Worm (Caenorhabditis elegans) whole organism, young adult: ENCODE measurements around the gene ZK938.1.

Source experiments
- F39B2.1 ChIP-seq: fragments of 200-800 bp; sonication (Bioruptor generic); IDR thresholded peaks from 2 replicates; pipeline ENCODE4 v1.3.6; 2022; ENCODE audit warnings: missing genetic modification reagents, missing genetic modification characterization, missing compliant biosample characterization
- T07F8.4 ChIP-seq: sonication (generic microtip); optimal IDR thresholded peaks from 2 replicates; lab custom pipeline; 2016; ENCODE audit warnings: mild to moderate bottlenecking, missing genetic modification characterization, moderate library complexity, missing compliant biosample characterization
- Y53F4B.3 ChIP-seq: fragments of 200-800 bp; sonication (Bioruptor generic); IDR thresholded peaks from 2 replicates; pipeline ENCODE4 v1.3.6; 2022; ENCODE audit warnings: missing genetic modification reagents, missing genetic modification characterization, missing compliant biosample characterization
- Y67H2A.10 ChIP-seq: fragments of 200-800 bp; sonication (Bioruptor generic); conservative IDR thresholded peaks from 2 replicates; pipeline ENCODE4 v1.3.6; 2022; ENCODE audit warnings: missing genetic modification reagents, missing genetic modification characterization, missing compliant biosample characterization
- Y95B8A.8 ChIP-seq: fragments of 200-800 bp; sonication (Bioruptor generic); IDR thresholded peaks from 2 replicates; pipeline ENCODE4 v1.3.6; 2022; ENCODE audit warnings: missing genetic modification reagents, missing genetic modification characterization, missing compliant biosample characterization
- ZK185.1 ChIP-seq: sonication (generic microtip); optimal IDR thresholded peaks from 2 replicates; lab custom pipeline; 2016; ENCODE audit warnings: mild to moderate bottlenecking, missing genetic modification characterization, missing compliant biosample characterization; ENCODE audit not compliant: poor library complexity, severe bottlenecking
- attf-5 ChIP-seq: fragments of 200-800 bp; sonication (Bioruptor generic); optimal IDR thresholded peaks from 2 replicates; lab custom pipeline; 2018; ENCODE audit warnings: mild to moderate bottlenecking, missing genetic modification characterization, missing compliant biosample characterization
- cebp-1 ChIP-seq, 2 experiments: fragments of 200-800 bp in 1 of 2; sonication (Bioruptor generic) in 1 of 2; sonication (generic microtip) in 1 of 2; IDR thresholded peaks in 1 of 2; optimal IDR thresholded peaks in 1 of 2; 2 replicates each; pipeline versions ENCODE4 v1.3.6 to Lab custom; 2017 to 2022; ENCODE audit warnings: missing compliant biosample characterization in 2 of 2, missing genetic modification characterization in 2 of 2, mild to moderate bottlenecking in 1 of 2, missing genetic modification reagents in 1 of 2, moderate library complexity in 1 of 2
- ceh-100 ChIP-seq: fragments of 200-800 bp; sonication (Bioruptor generic); IDR thresholded peaks from 2 replicates; pipeline ENCODE4 v1.3.6; 2022; ENCODE audit warnings: missing genetic modification reagents, missing genetic modification characterization, missing compliant biosample characterization
- ceh-40 ChIP-seq: fragments of 200-800 bp; sonication (Bioruptor generic); IDR thresholded peaks from 2 replicates; pipeline ENCODE4 v1.3.6; 2022; ENCODE audit warnings: missing genetic modification characterization, missing compliant biosample characterization
- chd-7 ChIP-seq: sonication (generic microtip); optimal IDR thresholded peaks from 2 replicates; lab custom pipeline; 2016; ENCODE audit warnings: mild to moderate bottlenecking, missing genetic modification characterization, moderate library complexity, missing compliant biosample characterization
- dpff-1 ChIP-seq: sonication (generic microtip); optimal IDR thresholded peaks from 2 replicates; lab custom pipeline; 2017; ENCODE audit warnings: mild to moderate bottlenecking, missing genetic modification characterization, missing compliant biosample characterization
- egl-18 ChIP-seq: fragments of 200-800 bp; sonication (Bioruptor generic); IDR thresholded peaks from 2 replicates; pipeline ENCODE4 v1.3.6; 2022; ENCODE audit warnings: missing genetic modification reagents, missing genetic modification characterization, missing compliant biosample characterization
- ekl-4 ChIP-seq: fragments of 200-800 bp; sonication (Bioruptor generic); IDR thresholded peaks from 2 replicates; pipeline ENCODE4 v1.3.6; 2022; ENCODE audit warnings: missing genetic modification reagents, missing genetic modification characterization, missing compliant biosample characterization
- fkh-3 ChIP-seq: sonication (generic microtip); optimal IDR thresholded peaks from 2 replicates; lab custom pipeline; 2016; ENCODE audit warnings: mild to moderate bottlenecking, missing genetic modification characterization, missing compliant biosample characterization
- gei-17 ChIP-seq: fragments of 200-800 bp; sonication (Bioruptor generic); optimal IDR thresholded peaks from 2 replicates; lab custom pipeline; 2018; ENCODE audit warnings: mild to moderate bottlenecking, missing genetic modification characterization, missing compliant biosample characterization
- hrde-1 ChIP-seq: sonication (generic microtip); optimal IDR thresholded peaks from 2 replicates; lab custom pipeline; 2016; ENCODE audit warnings: missing genetic modification characterization, mild to moderate bottlenecking, missing compliant biosample characterization, moderate library complexity, missing genotype, missing genetic modification reagents, borderline replicate concordance
- let-607 ChIP-seq, 2 experiments: fragments of 200-800 bp in 1 of 2; sonication (Bioruptor generic) in 1 of 2; sonication (generic microtip) in 1 of 2; optimal IDR thresholded peaks; 2 replicates each; lab custom pipeline; 2016 to 2018; ENCODE audit warnings: mild to moderate bottlenecking in 2 of 2, missing compliant biosample characterization in 2 of 2, missing genetic modification characterization in 2 of 2, moderate library complexity in 2 of 2, missing genotype in 1 of 2
- lir-1 ChIP-seq: fragments of 200-800 bp; sonication (Bioruptor generic); conservative IDR thresholded peaks from 2 replicates; pipeline ENCODE4 v1.3.6; 2022; ENCODE audit warnings: missing genetic modification reagents, missing genetic modification characterization, missing compliant biosample characterization
- madf-3 ChIP-seq: fragments of 200-800 bp; sonication (Bioruptor generic); IDR thresholded peaks from 2 replicates; pipeline ENCODE4 v1.3.6; 2022; ENCODE audit warnings: missing genetic modification reagents, missing genetic modification characterization, missing compliant biosample characterization
- madf-8 ChIP-seq: fragments of 200-800 bp; sonication (Bioruptor generic); conservative IDR thresholded peaks from 2 replicates; pipeline ENCODE4 v1.3.6; 2022; ENCODE audit warnings: missing genetic modification reagents, missing genetic modification characterization, missing compliant biosample characterization
- mcd-1 ChIP-seq: fragments of 200-800 bp; sonication (Bioruptor generic); IDR thresholded peaks from 2 replicates; pipeline ENCODE4 v1.3.6; 2022; ENCODE audit warnings: missing genetic modification reagents, missing genetic modification characterization, missing compliant biosample characterization
- pha-4 ChIP-seq: fragments of 150-350 bp; sonication (generic microtip); optimal IDR thresholded peaks from 2 replicates; lab custom pipeline; 2014; ENCODE audit warnings: missing biosample characterization, missing genetic modification reagents, missing genetic modification characterization
- rec-8 ChIP-seq, 2 experiments: sonication (generic microtip); optimal IDR thresholded peaks; 2 replicates each; lab custom pipeline; 2016; ENCODE audit warnings: mild to moderate bottlenecking in 2 of 2, missing genetic modification characterization in 2 of 2, missing genetic modification reagents in 2 of 2, missing genotype in 2 of 2, missing biosample characterization in 1 of 2, missing compliant biosample characterization in 1 of 2, moderate library complexity in 1 of 2
- rpc-1 ChIP-seq, 2 experiments: fragments of 150-350 bp in 1 of 2; sonication (generic microtip) in 1 of 2; optimal IDR thresholded peaks; 2 replicates each; lab custom pipeline; 2014 to 2018; ENCODE audit warnings: missing biosample characterization in 1 of 2, missing genetic modification characterization in 1 of 2, missing genetic modification reagents in 1 of 2, missing genotype in 1 of 2
- sdz-38 ChIP-seq: sonication (generic microtip); optimal IDR thresholded peaks from 2 replicates; lab custom pipeline; 2016; ENCODE audit warnings: missing genotype, missing genetic modification characterization, missing compliant biosample characterization
- zfh-2 ChIP-seq: fragments of 200-800 bp; sonication (Bioruptor generic); conservative IDR thresholded peaks from 2 replicates; pipeline ENCODE4 v1.3.6; 2022; ENCODE audit warnings: missing genetic modification reagents, missing genetic modification characterization, missing compliant biosample characterization

The ZK938.1 gene

ce11 chrII:9874508-9875229, 45.5 kb downstream of the ZK938.1 start, which contains the start of the genes chil-2 and ctsa-3.2:
chil-2 (minus strand) TSS chrII:9874608.
ctsa-3.2 (plus strand) TSS chrII:9875179.
- TF ChIP-seq ceh-100 (no peak), egl-18 (GFP tag; lab: Robert Waterston, UW) (no peak), hrde-1 (tag; lab: Kevin White, UChicago) (no peak), Y53F4B.3 (no peak), T07F8.4 (tag; lab: Kevin White, UChicago) (no peak), chd-7 (tag; lab: Kevin White, UChicago) (no peak), F39B2.1 (GFP tag; lab: Robert Waterston, UW) (no peak), ceh-40 (GFP tag; lab: Robert Waterston, UW) (no peak), lir-1 (no peak), ZK185.1 (tag; lab: Kevin White, UChicago) (no peak), gei-17 (GFP tag; lab: Kevin White, UChicago) (no peak), fkh-3 (tag; lab: Kevin White, UChicago) (no peak), Y67H2A.10 (GFP tag; lab: Robert Waterston, UW) (no peak), Y95B8A.8 (no peak), cebp-1 (GFP tag; IDR thresholded peaks at IDR 0.05; lab: Robert Waterston, UW) (no peak), cebp-1 (tag; optimal IDR thresholded peaks at IDR 0.05; lab: Kevin White, UChicago) (no peak), ekl-4 (no peak), attf-5 (GFP tag; lab: Kevin White, UChicago) (no peak)
- TF ChIP-seq, all 124 proteins: peak for 0

ce11 chrII:9879815-9880214, 50.6 kb downstream of the ZK938.1 start:
- TF ChIP-seq let-607 (tag; optimal IDR thresholded peaks at IDR 0.05; lab: Kevin White, UChicago) (no peak), zfh-2 (no peak), pha-4 (tag; lab: Kevin White, UChicago) (no peak), mcd-1 (GFP tag; lab: Robert Waterston, UW) (no peak), rec-8 (tag; optimal IDR thresholded peaks at IDR 0.05; lab: Kevin White, UChicago) (no peak), sdz-38 (tag; lab: Kevin White, UChicago) (no peak), madf-3 (no peak), madf-8 (GFP tag; lab: Robert Waterston, UW) (no peak), rpc-1 (optimal IDR thresholded peaks at IDR 0.05; lab: Kevin White, UChicago) (no peak), rpc-1 (tag; optimal IDR thresholded peaks at IDR 0.05; lab: Kevin White, UChicago) (no peak), dpff-1 (tag; lab: Kevin White, UChicago) (no peak)
- TF ChIP-seq, all 124 proteins: peak for 0
